Worm (Caenorhabditis elegans) whole organism, L4/young adult: ENCODE data around the gene C45G7.4.

ENCODE experiments used
- W03F9.2 ChIP-seq: fragments of 150-350 bp; optimal IDR thresholded peaks from 2 replicates; lab custom pipeline; 2014; ENCODE audit warnings: missing biosample characterization, missing genetic modification characterization
- dao-5 ChIP-seq: sonication (generic microtip); optimal IDR thresholded peaks from 2 replicates; lab custom pipeline; 2016; ENCODE audit warnings: missing genotype, missing genetic modification characterization, moderate library complexity, missing compliant biosample characterization
- him-1 ChIP-seq: sonication (generic microtip); optimal IDR thresholded peaks from 2 replicates; lab custom pipeline; 2016; ENCODE audit warnings: missing genotype, missing genetic modification reagents, missing genetic modification characterization, missing compliant biosample characterization

DNA sequence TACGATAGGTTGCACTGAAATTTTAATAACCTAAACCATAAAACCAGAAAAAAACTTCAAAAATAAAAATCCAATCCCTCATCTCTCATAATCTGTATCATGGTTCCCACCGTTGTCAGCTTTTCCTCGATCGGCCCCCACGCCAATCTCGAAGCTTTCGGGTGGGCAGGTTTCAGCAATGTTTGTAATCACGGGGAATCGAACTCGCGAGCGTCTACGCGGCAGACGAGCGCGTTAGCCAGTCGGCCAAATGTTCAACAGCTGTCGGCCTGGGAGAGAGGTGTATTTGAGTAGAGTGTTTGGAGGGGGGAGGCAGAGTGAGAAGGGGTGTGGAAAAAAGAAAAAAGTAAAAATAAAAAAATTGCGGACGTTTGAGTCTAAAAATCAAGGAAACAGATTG is 24.4 kb upstream of the C45G7.4 start:
- TF ChIP-seq dao-5 (tag; lab: Kevin White, UChicago): peak; percentile 75
- peak; percentile 45 for TF ChIP-seq W03F9.2 (tag; lab: Kevin White, UChicago)
- peak; percentile 47 for TF ChIP-seq him-1 (tag; lab: Kevin White, UChicago)
